Worm (Caenorhabditis elegans) whole organism, late embryonic: ENCODE results near the gene sra-27.

Experiments used
- C08G9.2 ChIP-seq: sonication (generic microtip); optimal IDR thresholded peaks from 2 replicates; lab custom pipeline; 2016; ENCODE audit warnings: mild to moderate bottlenecking, missing genetic modification characterization, moderate library complexity, missing compliant biosample characterization
- C38D4.7 ChIP-seq: fragments of 200-800 bp; sonication (Bioruptor generic); optimal IDR thresholded peaks from 2 replicates; lab custom pipeline; 2018; ENCODE audit warnings: mild to moderate bottlenecking, missing genetic modification characterization, moderate library complexity, missing compliant biosample characterization
- F13H6.1 ChIP-seq: sonication (generic microtip); optimal IDR thresholded peaks from 2 replicates; lab custom pipeline; 2016; ENCODE audit warnings: missing genetic modification characterization, missing compliant biosample characterization
- K02D7.2 ChIP-seq: sonication (generic microtip); optimal IDR thresholded peaks from 2 replicates; lab custom pipeline; 2017; ENCODE audit warnings: mild to moderate bottlenecking, missing genetic modification characterization, missing compliant biosample characterization
- K09A11.1 ChIP-seq: sonication (generic microtip); optimal IDR thresholded peaks from 2 replicates; lab custom pipeline; 2017; ENCODE audit warnings: antibody characterized with exemption, mild to moderate bottlenecking, missing genetic modification characterization, missing compliant biosample characterization; ENCODE audit not compliant: insufficient read depth
- T23F11.4 ChIP-seq: fragments of 200-800 bp; sonication (Bioruptor generic); optimal IDR thresholded peaks from 2 replicates; lab custom pipeline; 2018; ENCODE audit warnings: mild to moderate bottlenecking, missing genetic modification characterization, missing compliant biosample characterization
- Y22D7AL.16 ChIP-seq: sonication (generic microtip); optimal IDR thresholded peaks from 2 replicates; lab custom pipeline; 2016; ENCODE audit warnings: missing genetic modification characterization, missing compliant biosample characterization
- ceh-14 ChIP-seq: sonication (generic microtip); optimal IDR thresholded peaks from 2 replicates; lab custom pipeline; 2016; ENCODE audit warnings: missing genotype, missing genetic modification characterization, missing compliant biosample characterization
- ceh-2 ChIP-seq: sonication (generic microtip); optimal IDR thresholded peaks from 2 replicates; lab custom pipeline; 2016; ENCODE audit warnings: missing genotype, missing genetic modification characterization, missing compliant biosample characterization
- ceh-22 ChIP-seq: sonication (generic microtip); optimal IDR thresholded peaks from 2 replicates; lab custom pipeline; 2017; ENCODE audit warnings: missing biosample characterization, missing genetic modification characterization
- ceh-24 ChIP-seq: sonication (generic microtip); optimal IDR thresholded peaks from 2 replicates; lab custom pipeline; 2016; ENCODE audit warnings: mild to moderate bottlenecking, missing genetic modification characterization, missing compliant biosample characterization
- ceh-34 ChIP-seq: sonication (generic microtip); optimal IDR thresholded peaks from 2 replicates; lab custom pipeline; 2016; ENCODE audit warnings: mild to moderate bottlenecking, missing genetic modification characterization, missing compliant biosample characterization
- ceh-45 ChIP-seq: fragments of 200-800 bp; sonication (Bioruptor generic); IDR thresholded peaks from 2 replicates; pipeline ENCODE4 v1.3.6; 2022; ENCODE audit warnings: missing genetic modification reagents, missing genetic modification characterization, missing compliant biosample characterization
- ceh-48 ChIP-seq: sonication (generic microtip); optimal IDR thresholded peaks from 2 replicates; lab custom pipeline; 2016; ENCODE audit warnings: missing genetic modification characterization, inconsistent platforms, missing compliant biosample characterization
- ceh-6 ChIP-seq: fragments of 200-800 bp; sonication (Bioruptor generic); optimal IDR thresholded peaks from 2 replicates; lab custom pipeline; 2018; ENCODE audit warnings: mild to moderate bottlenecking, missing genetic modification characterization, missing compliant biosample characterization
- ceh-9 ChIP-seq: sonication (generic microtip); optimal IDR thresholded peaks from 2 replicates; lab custom pipeline; 2016; ENCODE audit warnings: mild to moderate bottlenecking, missing genetic modification characterization, inconsistent platforms, missing compliant biosample characterization
- che-1 ChIP-seq: sonication (generic microtip); optimal IDR thresholded peaks from 2 replicates; lab custom pipeline; 2016; ENCODE audit warnings: mild to moderate bottlenecking, missing genetic modification characterization, missing compliant biosample characterization
- dve-1 ChIP-seq: sonication (generic microtip); optimal IDR thresholded peaks from 2 replicates; lab custom pipeline; 2017; ENCODE audit warnings: antibody characterized with exemption, mild to moderate bottlenecking, missing genetic modification characterization, missing compliant biosample characterization
- elt-2 ChIP-seq: sonication (generic microtip); optimal IDR thresholded peaks from 2 replicates; lab custom pipeline; 2016; ENCODE audit warnings: missing genetic modification reagents, missing genetic modification characterization, missing compliant biosample characterization
- elt-4 ChIP-seq: sonication (generic microtip); optimal IDR thresholded peaks from 2 replicates; lab custom pipeline; 2016; ENCODE audit warnings: missing genetic modification characterization, missing compliant biosample characterization
- ets-4 ChIP-seq: sonication (generic microtip); optimal IDR thresholded peaks from 2 replicates; lab custom pipeline; 2016; ENCODE audit warnings: missing genetic modification characterization, missing compliant biosample characterization
- fkh-10 ChIP-seq: fragments of 150-350 bp; optimal IDR thresholded peaks from 2 replicates; lab custom pipeline; 2014; ENCODE audit warnings: missing biosample characterization, missing genetic modification reagents, missing genetic modification characterization
- fkh-6 ChIP-seq: sonication (generic microtip); optimal IDR thresholded peaks from 2 replicates; lab custom pipeline; 2016; ENCODE audit warnings: missing genetic modification characterization, missing compliant biosample characterization
- hlh-15 ChIP-seq: sonication (generic microtip); optimal IDR thresholded peaks from 2 replicates; lab custom pipeline; 2016; ENCODE audit warnings: missing genetic modification characterization, missing compliant biosample characterization
- hlh-30 ChIP-seq: sonication (generic microtip); optimal IDR thresholded peaks from 2 replicates; lab custom pipeline; 2017; ENCODE audit warnings: antibody characterized with exemption, missing genetic modification characterization, missing compliant biosample characterization; ENCODE audit not compliant: insufficient read depth
- hlh-6 ChIP-seq: sonication (generic microtip); optimal IDR thresholded peaks from 2 replicates; lab custom pipeline; 2016; ENCODE audit warnings: missing genotype, missing genetic modification characterization, missing compliant biosample characterization
- hlh-8 ChIP-seq: sonication (generic microtip); optimal IDR thresholded peaks from 2 replicates; lab custom pipeline; 2016; ENCODE audit warnings: missing genotype, missing genetic modification characterization, missing compliant biosample characterization
- lin-11 ChIP-seq: fragments of 200-800 bp; sonication (Bioruptor generic); optimal IDR thresholded peaks from 2 replicates; lab custom pipeline; 2018; ENCODE audit warnings: mild to moderate bottlenecking, missing genetic modification characterization, missing compliant biosample characterization
- mec-3 ChIP-seq: sonication (generic microtip); optimal IDR thresholded peaks from 2 replicates; lab custom pipeline; 2016; ENCODE audit warnings: borderline replicate concordance, missing genetic modification characterization, missing compliant biosample characterization
- nfya-1 ChIP-seq: sonication (generic microtip); optimal IDR thresholded peaks from 2 replicates; lab custom pipeline; 2017; ENCODE audit warnings: missing genetic modification characterization, mild to moderate bottlenecking, missing compliant biosample characterization, antibody characterized with exemption, moderate library complexity
- nhr-11 ChIP-seq: fragments of 150-350 bp; optimal IDR thresholded peaks from 2 replicates; lab custom pipeline; 2014; ENCODE audit warnings: missing biosample characterization, missing genetic modification characterization
- npax-4 ChIP-seq: sonication (generic microtip); optimal IDR thresholded peaks from 2 replicates; lab custom pipeline; 2016; ENCODE audit warnings: missing genetic modification characterization, missing compliant biosample characterization
- odd-2 ChIP-seq: sonication (generic microtip); optimal IDR thresholded peaks from 2 replicates; lab custom pipeline; 2017; ENCODE audit warnings: antibody characterized with exemption, mild to moderate bottlenecking, missing genetic modification characterization, missing compliant biosample characterization
- pat-9 ChIP-seq: fragments of 200-800 bp; sonication (Bioruptor generic); optimal IDR thresholded peaks from 2 replicates; lab custom pipeline; 2018; ENCODE audit warnings: mild to moderate bottlenecking, missing genetic modification characterization, moderate library complexity, missing compliant biosample characterization
- pqm-1 ChIP-seq: sonication (generic microtip); optimal IDR thresholded peaks from 2 replicates; lab custom pipeline; 2016; ENCODE audit warnings: missing genetic modification characterization, missing compliant biosample characterization
- pros-1 ChIP-seq: fragments of 150-350 bp; optimal IDR thresholded peaks from 2 replicates; lab custom pipeline; 2014; ENCODE audit warnings: missing biosample characterization, missing genetic modification reagents, missing genetic modification characterization
- rnt-1 ChIP-seq: sonication (generic microtip); optimal IDR thresholded peaks from 2 replicates; lab custom pipeline; 2016; ENCODE audit warnings: missing genetic modification characterization, missing compliant biosample characterization
- sdc-2 ChIP-seq: sonication (generic microtip); optimal IDR thresholded peaks from 2 replicates; lab custom pipeline; 2016; ENCODE audit warnings: missing genotype, missing genetic modification characterization, missing compliant biosample characterization
- sox-2 ChIP-seq: fragments of 200-800 bp; sonication (Bioruptor generic); IDR thresholded peaks from 2 replicates; pipeline ENCODE4 v1.3.6; 2022; ENCODE audit warnings: missing genetic modification reagents, missing genetic modification characterization, missing compliant biosample characterization
- syd-9 ChIP-seq: sonication (generic microtip); optimal IDR thresholded peaks from 2 replicates; lab custom pipeline; 2016; ENCODE audit warnings: mild to moderate bottlenecking, missing genetic modification characterization, moderate library complexity, missing compliant biosample characterization
- tbx-2 ChIP-seq: sonication (generic microtip); optimal IDR thresholded peaks from 2 replicates; lab custom pipeline; 2016; ENCODE audit warnings: missing genetic modification characterization, missing compliant biosample characterization
- tbx-7 ChIP-seq: sonication (generic microtip); optimal IDR thresholded peaks from 2 replicates; lab custom pipeline; 2016; ENCODE audit warnings: missing genotype, missing genetic modification characterization, missing compliant biosample characterization
- ttx-3 ChIP-seq: sonication (generic microtip); optimal IDR thresholded peaks from 2 replicates; lab custom pipeline; 2016; ENCODE audit warnings: missing genetic modification reagents, missing genetic modification characterization, missing compliant biosample characterization
- unc-42 ChIP-seq: sonication (generic microtip); optimal IDR thresholded peaks from 2 replicates; lab custom pipeline; 2016; ENCODE audit warnings: missing genotype, missing genetic modification characterization, missing compliant biosample characterization
- unc-55 ChIP-seq: sonication (generic microtip); optimal IDR thresholded peaks from 2 replicates; lab custom pipeline; 2017; ENCODE audit warnings: missing biosample characterization, missing genetic modification reagents, missing genetic modification characterization
- zip-5 ChIP-seq: sonication (generic microtip); optimal IDR thresholded peaks from 2 replicates; lab custom pipeline; 2016; ENCODE audit warnings: missing genetic modification characterization, missing compliant biosample characterization

The sra-27 gene

ce11 chrII:6588605-6589292 lies 19.9 kb downstream of the sra-27 start, which contains the start of gene icd-1 (continued):
- no peak for TF ChIP-seq Y22D7AL.16 (tag; lab: Kevin White, UChicago)
- TF ChIP-seq fkh-10 (GFP tag; lab: Kevin White, UChicago) = no peak
- TF ChIP-seq ceh-34 (tag; lab: Kevin White, UChicago) = peak; percentile 79
- peak; percentile 68 for TF ChIP-seq ceh-14 (tag; lab: Kevin White, UChicago)
- TF ChIP-seq C08G9.2 (tag; lab: Kevin White, UChicago) = peak; percentile 7
- no peak for TF ChIP-seq ceh-9 (tag; lab: Kevin White, UChicago)
- TF ChIP-seq pros-1 (tag; lab: Kevin White, UChicago) = peak; percentile 59
- no peak for TF ChIP-seq zip-5
- TF ChIP-seq che-1 (tag; lab: Kevin White, UChicago) = no peak
- peak; percentile 54 for TF ChIP-seq syd-9
- TF ChIP-seq tbx-2 = peak; percentile 87
- no peak for TF ChIP-seq elt-4 (tag; lab: Kevin White, UChicago)
- TF ChIP-seq sdc-2 (tag; lab: Kevin White, UChicago) = no peak
- no peak for TF ChIP-seq ceh-24
- no peak for TF ChIP-seq T23F11.4 (GFP tag; lab: Kevin White, UChicago)
- TF ChIP-seq ets-4 (tag; lab: Kevin White, UChicago) = no peak
- no peak for TF ChIP-seq odd-2 (tag; lab: Kevin White, UChicago)
- TF ChIP-seq ceh-48 (tag; lab: Kevin White, UChicago) = peak; percentile 17
- peak; percentile 4; the same call in 1 of the 2 replicates for TF ChIP-seq sox-2 (GFP tag; lab: Robert Waterston, UW)
- peak; percentile 74 for TF ChIP-seq unc-42 (tag; lab: Kevin White, UChicago)
- TF ChIP-seq unc-55 (GFP tag; lab: Kevin White, UChicago) = peak; percentile 97
- no peak for TF ChIP-seq ttx-3
- no peak for TF ChIP-seq tbx-7 (tag; lab: Kevin White, UChicago)
- peak; percentile 80 for TF ChIP-seq hlh-30
- peak; percentile 72 for TF ChIP-seq rnt-1 (tag; lab: Kevin White, UChicago)
- no peak for TF ChIP-seq ceh-22 (tag; lab: Kevin White, UChicago)
- peak; percentile 60 for TF ChIP-seq K09A11.1 (tag; lab: Kevin White, UChicago)
- no peak for TF ChIP-seq hlh-8
- no peak for TF ChIP-seq K02D7.2 (tag; lab: Kevin White, UChicago)
- peak; percentile 66 for TF ChIP-seq nhr-11
- no peak for TF ChIP-seq ceh-45 (GFP tag; lab: Robert Waterston, UW)
- peak; percentile 96 for TF ChIP-seq nfya-1
- TF ChIP-seq hlh-6 = no peak

- TF ChIP-seq che-1 (tag; lab: Kevin White, UChicago) = no peak
- no peak for TF ChIP-seq hlh-6
- no peak for TF ChIP-seq ceh-45 (GFP tag; lab: Robert Waterston, UW)
- no peak for TF ChIP-seq Y22D7AL.16 (tag; lab: Kevin White, UChicago)
- no peak for TF ChIP-seq unc-55 (GFP tag; lab: Kevin White, UChicago)
- TF ChIP-seq elt-4 (tag; lab: Kevin White, UChicago) = no peak
- TF ChIP-seq mec-3 (tag; lab: Kevin White, UChicago) = no peak
- no peak for TF ChIP-seq hlh-8
- TF ChIP-seq ceh-34 (tag; lab: Kevin White, UChicago) = no peak
- no peak for TF ChIP-seq F13H6.1 (tag; lab: Kevin White, UChicago)
- no peak for TF ChIP-seq T23F11.4 (GFP tag; lab: Kevin White, UChicago)
- no peak for TF ChIP-seq zip-5
- TF ChIP-seq pat-9 = no peak
- TF ChIP-seq sdc-2 (tag; lab: Kevin White, UChicago) = no peak
- TF ChIP-seq C38D4.7 (GFP tag; lab: Kevin White, UChicago) = no peak
- TF ChIP-seq syd-9 = no peak
These were observed 20.6 kb downstream of the sra-27 start, which contains the start of gene vps-32.1 for ce11 chrII:6589408-6589807. Gene vps-32.1 (plus strand): TSS chrII:6589708.

- TF ChIP-seq F13H6.1 (tag; lab: Kevin White, UChicago) (no peak), ceh-2 (tag; lab: Kevin White, UChicago) (no peak), tbx-2 (no peak), lin-11 (tag; lab: Kevin White, UChicago) (no peak), C38D4.7 (GFP tag; lab: Kevin White, UChicago) (no peak), Y22D7AL.16 (tag; lab: Kevin White, UChicago) (no peak), hlh-8 (no peak), mec-3 (tag; lab: Kevin White, UChicago) (no peak), hlh-15 (tag; lab: Kevin White, UChicago) (no peak), pqm-1 (tag; lab: Kevin White, UChicago) (no peak), fkh-6 (no peak), hlh-30 (no peak), dve-1 (no peak), ceh-6 (GFP tag; lab: Kevin White, UChicago) (no peak), elt-2 (tag; lab: Kevin White, UChicago) (no peak), hlh-6 (no peak), npax-4 (tag; lab: Kevin White, UChicago) (no peak), sdc-2 (tag; lab: Kevin White, UChicago) (no peak)
These were observed 22.2 kb downstream of the sra-27 start for ce11 chrII:6591000-6591399.
